Worm (Caenorhabditis elegans): ENCODE results near the gene ketn-1.

- no peak for TF ChIP-seq nhr-76 (tag; optimal IDR thresholded peaks at IDR 0.05)
- TF ChIP-seq daf-12 (tag; optimal IDR thresholded peaks at IDR 0.05) = no peak
- TF ChIP-seq ama-1 (optimal IDR thresholded peaks at IDR 0.05) = no peak
- TF ChIP-seq dpl-1 (GFP tag; optimal IDR thresholded peaks at IDR 0.05) = no peak
- no peak for TF ChIP-seq tra-1 (GFP tag; IDR thresholded peaks at IDR 0.05)
- no peak for TF ChIP-seq lsy-2 (tag; optimal IDR thresholded peaks at IDR 0.05)
- no peak for TF ChIP-seq aly-2 (tag; optimal IDR thresholded peaks at IDR 0.05)
- no peak for TF ChIP-seq unc-39 (tag; optimal IDR thresholded peaks at IDR 0.05)
- TF ChIP-seq unc-62 (GFP tag; optimal IDR thresholded peaks at IDR 0.05 in 1 of 2) = no peak
- TF ChIP-seq unc-62 (tag; optimal IDR thresholded peaks at IDR 0.05) = no peak
- TF ChIP-seq spr-3 (GFP tag; optimal IDR thresholded peaks at IDR 0.05) = no peak
Observed at ce11 chrV:2758437-2758836, 49.2 kb downstream of the ketn-1 start.

Data from whole organism, L4 larva.